Worm (Caenorhabditis elegans) whole organism, L4 larva: ENCODE measurements around the gene cit-1.2.

Experiments used
- lin-1 ChIP-seq: fragments of 200-800 bp; sonication (Bioruptor generic); IDR thresholded peaks from 2 replicates; pipeline ENCODE4 v1.3.6; 2022; ENCODE audit warnings: missing genetic modification reagents, missing genetic modification characterization, missing compliant biosample characterization
- snpc-4 ChIP-seq: fragments of 150-350 bp; optimal IDR thresholded peaks from 2 replicates; lab custom pipeline; 2014; ENCODE audit warnings: missing biosample characterization, missing genetic modification characterization

DNA sequence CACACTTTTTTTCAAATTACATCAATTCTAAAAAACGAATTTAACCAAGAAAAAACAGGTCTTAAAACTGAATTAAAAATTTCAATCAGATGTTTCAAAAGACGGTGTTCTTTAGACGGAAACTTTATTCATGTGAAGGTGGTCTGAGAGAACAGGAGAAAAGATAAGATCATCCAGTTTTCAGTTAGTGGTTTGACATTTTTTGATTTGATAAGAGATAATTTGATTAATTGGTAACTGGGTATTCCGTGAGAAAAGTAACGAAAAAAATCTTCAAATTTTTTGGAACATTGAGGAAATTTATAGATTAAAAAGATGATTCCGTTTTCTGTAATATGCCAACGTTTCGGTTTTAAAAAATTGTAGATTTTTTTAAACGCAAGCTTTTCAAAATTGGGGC is 25.9 kb downstream of the cit-1.2 start:
- TF ChIP-seq lin-1 (GFP tag; lab: Robert Waterston, UW) (no peak), snpc-4 (no peak)
